Worm (Caenorhabditis elegans) whole organism, L4/young adult: Measurements from ENCODE around the gene ncx-7.

ENCODE experiments used
- W03F9.2 ChIP-seq: fragments of 150-350 bp; optimal IDR thresholded peaks from 2 replicates; lab custom pipeline; 2014; ENCODE audit warnings: missing biosample characterization, missing genetic modification characterization
- dao-5 ChIP-seq: sonication (generic microtip); optimal IDR thresholded peaks from 2 replicates; lab custom pipeline; 2016; ENCODE audit warnings: missing genotype, missing genetic modification characterization, moderate library complexity, missing compliant biosample characterization
- him-1 ChIP-seq: sonication (generic microtip); optimal IDR thresholded peaks from 2 replicates; lab custom pipeline; 2016; ENCODE audit warnings: missing genotype, missing genetic modification reagents, missing genetic modification characterization, missing compliant biosample characterization

ncx-7 gene

ce11 chrIII:9667591-9668265 is 52.4 kb downstream of the ncx-7 start, which contains the start of gene C07A9.9:
Gene C07A9.9, minus strand, starts transcription at chrIII:9667641.
- TF ChIP-seq dao-5 (tag; lab: Kevin White, UChicago) = no peak
- peak; percentile 91 for TF ChIP-seq him-1 (tag; lab: Kevin White, UChicago)

ce11 chrIII:9666668-9667067 is 53.4 kb downstream of the ncx-7 start:
- TF ChIP-seq W03F9.2 (tag; lab: Kevin White, UChicago) (no peak), him-1 (tag; lab: Kevin White, UChicago) (no peak), dao-5 (tag; lab: Kevin White, UChicago) (no peak)

- TF ChIP-seq him-1 (tag; lab: Kevin White, UChicago) (no peak), W03F9.2 (tag; lab: Kevin White, UChicago) (no peak), dao-5 (tag; lab: Kevin White, UChicago) (no peak)
Measured at ce11 chrIII:9666239-9666638, 53.9 kb downstream of the ncx-7 start.
